Worm (Caenorhabditis elegans): ENCODE results near the gene R13D11.10.

DNA sequence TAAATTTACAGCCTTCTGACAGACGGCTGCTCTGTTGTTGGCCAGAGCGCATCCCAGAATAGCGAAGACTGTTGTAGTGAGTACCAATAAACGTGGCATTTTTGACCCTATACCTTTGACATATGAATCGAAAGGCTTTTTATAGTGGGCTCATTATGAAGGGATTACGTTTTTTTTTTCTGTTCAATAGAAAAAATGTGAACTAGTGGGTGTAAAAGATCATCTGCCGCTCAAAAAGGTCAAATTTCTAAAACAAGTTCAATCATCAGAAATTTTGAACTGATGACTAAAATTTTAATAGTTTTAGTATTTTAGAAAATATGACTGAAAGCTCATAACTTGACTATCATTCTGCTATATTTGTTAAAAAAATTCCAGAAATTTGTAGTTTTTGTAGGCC, 42.0 kb upstream of the R13D11.10 start, which contains the start of gene K09C6.9:
- TF ChIP-seq elt-3 (tag; optimal IDR thresholded peaks at IDR 0.05) (no peak), nhr-237 (tag; optimal IDR thresholded peaks at IDR 0.05) (no peak), flh-1 (GFP tag; optimal IDR thresholded peaks at IDR 0.05) (no peak)

Measured in whole organism, mixed stage, embryonic.